Worm (Caenorhabditis elegans): Measurements from ENCODE around the gene pinn-4.

DNA sequence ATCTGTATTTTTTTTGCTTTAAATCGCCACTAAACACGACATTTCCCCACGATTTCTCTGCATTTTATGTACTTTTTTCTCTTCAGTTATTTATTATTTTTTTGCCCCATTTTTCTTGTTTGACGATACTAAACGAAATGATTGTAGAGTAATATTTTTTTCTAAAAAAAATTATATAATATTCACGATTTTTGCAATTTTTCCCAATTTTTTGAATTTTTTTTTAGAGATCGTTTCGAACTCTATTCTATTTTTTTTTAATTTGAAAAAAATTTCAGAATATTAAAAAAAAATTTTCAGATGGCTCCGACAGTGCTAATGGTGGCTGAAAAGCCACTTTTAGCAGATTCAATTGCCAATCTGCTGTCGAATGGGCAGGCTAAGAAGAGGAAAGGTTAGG is 13.3 kb upstream of the pinn-4 start, which contains the start of gene Y48C3A.14:
- no peak for TF ChIP-seq attf-5 (GFP tag; optimal IDR thresholded peaks at IDR 0.05)
- TF ChIP-seq ztf-28 (GFP tag; IDR thresholded peaks at IDR 0.05): no peak
- TF ChIP-seq egl-18 (GFP tag; IDR thresholded peaks at IDR 0.05): no peak
- no peak for TF ChIP-seq F52B5.7 (tag; optimal IDR thresholded peaks at IDR 0.05)
- no peak for TF ChIP-seq tbp1 (GFP tag; optimal IDR thresholded peaks at IDR 0.05)
- TF ChIP-seq T26A5.8 (tag; optimal IDR thresholded peaks at IDR 0.05): no peak
- TF ChIP-seq zfh-2 (GFP tag; conservative IDR thresholded peaks at IDR 0.05): no peak
- TF ChIP-seq mes-4 (tag; optimal IDR thresholded peaks at IDR 0.05): no peak
- no peak for TF ChIP-seq lsy-27 (tag; optimal IDR thresholded peaks at IDR 0.05; ENCODE audit: borderline replicate concordance, insufficient read depth)
- TF ChIP-seq F55B11.4 (tag; optimal IDR thresholded peaks at IDR 0.05; ENCODE audit: borderline replicate concordance, insufficient read depth): no peak
- TF ChIP-seq nhr-179 (tag; optimal IDR thresholded peaks at IDR 0.05): no peak
- TF ChIP-seq unc-62 (GFP tag; optimal IDR thresholded peaks at IDR 0.05): no peak
